Worm (Caenorhabditis elegans) whole organism, mixed stage, embryonic: ENCODE data around the gene Y57G11C.51.

ENCODE experiments used
- elt-1 ChIP-seq: sonication (generic microtip); optimal IDR thresholded peaks from 2 replicates; lab custom pipeline; 2017; ENCODE audit warnings: missing genetic modification characterization, mild to moderate bottlenecking, missing compliant biosample characterization, antibody characterized with exemption, moderate library complexity, borderline replicate concordance; ENCODE audit not compliant: insufficient read depth
- nhr-76 ChIP-seq: sonication (generic microtip); optimal IDR thresholded peaks from 2 replicates; lab custom pipeline; 2017; ENCODE audit warnings: missing biosample characterization, missing genetic modification characterization
- pha-4 ChIP-seq: fragments of 150-350 bp; optimal IDR thresholded peaks from 2 replicates; lab custom pipeline; 2018; ENCODE audit warnings: missing biosample characterization, missing genetic modification reagents, missing genetic modification characterization
- sem-2 ChIP-seq: fragments of 200-800 bp; sonication (Bioruptor generic); optimal IDR thresholded peaks from 2 replicates; lab custom pipeline; 2018; ENCODE audit warnings: mild to moderate bottlenecking, missing genetic modification characterization, missing compliant biosample characterization
- snpc-4 ChIP-seq: fragments of 150-350 bp; optimal IDR thresholded peaks from 2 replicates; lab custom pipeline; 2014; ENCODE audit warnings: missing biosample characterization, missing genetic modification characterization
- unc-39 ChIP-seq: fragments of 150-350 bp; optimal IDR thresholded peaks from 2 replicates; lab custom pipeline; 2014; ENCODE audit warnings: missing biosample characterization, missing genetic modification characterization
- unc-62 ChIP-seq: fragments of 150-350 bp; optimal IDR thresholded peaks from 2 replicates; lab custom pipeline; 2014; ENCODE audit warnings: missing biosample characterization, missing genetic modification reagents, missing genetic modification characterization

DNA sequence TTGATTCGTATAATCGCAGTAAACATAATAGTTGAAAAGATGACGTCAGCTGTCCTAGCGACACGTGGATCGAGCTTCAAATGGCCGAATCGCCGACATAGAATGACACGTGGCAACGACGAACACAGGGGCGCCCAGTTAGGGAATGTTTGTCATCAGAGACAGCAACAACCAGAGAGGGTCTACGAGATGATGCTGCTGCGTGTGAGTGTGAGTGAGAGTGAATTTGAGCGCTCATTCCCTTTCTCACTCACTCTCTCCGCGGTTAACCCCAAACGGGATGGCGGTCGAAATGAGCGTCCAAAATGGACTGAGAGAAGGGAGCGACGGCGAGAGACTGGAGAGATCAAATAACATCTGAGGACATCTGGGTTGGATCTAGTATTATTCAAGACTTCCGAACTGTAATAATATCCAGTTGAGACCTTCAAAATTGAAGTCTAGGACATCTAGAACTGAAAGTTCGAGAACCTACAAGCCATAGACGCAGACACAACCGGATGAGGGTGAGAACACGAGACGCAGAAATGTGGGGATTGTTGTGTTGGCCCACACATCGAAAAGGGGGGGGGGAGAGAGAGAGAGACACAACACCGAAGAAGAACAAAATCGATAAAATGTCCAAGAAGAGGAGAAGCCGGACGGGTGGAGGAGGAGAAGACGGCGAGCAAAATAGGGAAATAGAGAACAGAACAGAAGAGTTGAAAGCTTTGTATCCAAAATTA, 19.7 kb upstream of the Y57G11C.51 start:
- TF ChIP-seq nhr-76 (tag; lab: Kevin White, UChicago), result no peak
- TF ChIP-seq unc-39, result no peak
- TF ChIP-seq pha-4 (tag; lab: Kevin White, UChicago), result no peak
- no peak for TF ChIP-seq sem-2 (GFP tag; lab: Kevin White, UChicago)
- no peak for TF ChIP-seq snpc-4 (tag; lab: Kevin White, UChicago)
- TF ChIP-seq elt-1 (tag; lab: Kevin White, UChicago), result no peak
- TF ChIP-seq unc-62 (GFP tag; lab: Kevin White, UChicago), result no peak
